Worm (Caenorhabditis elegans): ENCODE data around the gene F58B4.2.

F58B4.2 gene

DNA sequence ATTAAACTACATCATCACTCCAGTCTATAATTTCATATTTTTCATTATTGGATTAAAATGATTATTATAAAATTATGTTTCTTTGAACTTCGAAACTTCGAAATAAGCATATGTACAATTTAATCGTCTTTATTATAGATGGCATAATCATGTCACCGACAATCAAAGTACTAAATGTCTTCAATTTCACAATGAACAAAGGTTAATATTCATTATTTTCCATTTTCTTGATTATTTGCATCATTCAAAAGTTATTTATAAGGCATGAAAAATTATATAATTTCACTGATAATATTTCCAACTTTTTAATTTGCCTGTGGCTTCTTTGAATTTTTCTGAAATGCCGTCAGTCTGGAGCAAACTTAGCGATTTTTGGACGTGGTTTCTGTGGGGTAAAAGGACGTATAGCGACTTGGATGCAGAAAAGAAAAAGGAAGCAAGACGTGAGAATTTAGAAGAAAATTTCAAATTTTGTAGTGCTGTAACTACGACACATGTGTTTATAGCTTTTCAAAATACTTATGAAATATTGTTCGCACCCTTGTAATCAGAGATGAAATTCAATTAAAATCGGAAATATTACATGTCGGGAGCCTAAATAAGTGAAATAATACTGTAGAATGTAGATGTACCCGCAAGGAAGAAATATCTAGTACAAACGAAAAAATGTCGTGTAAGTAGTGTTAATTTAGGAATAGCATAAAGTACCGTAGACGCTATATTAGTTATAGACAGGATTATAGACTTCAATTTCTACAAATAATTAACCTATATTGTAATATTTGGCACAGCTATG lies 37.6 kb upstream of the F58B4.2 start, which contains the start of gene F17C11.13:
Gene F17C11.13 (plus strand): TSS at position 243 of the 796 bp plus-strand sequence.
- TF ChIP-seq lim-6 (tag; optimal IDR thresholded peaks at IDR 0.05) (no peak), gmeb-2 (tag; optimal IDR thresholded peaks at IDR 0.05) (no peak), fkh-10 (GFP tag; optimal IDR thresholded peaks at IDR 0.05) (no peak), ztf-16 (tag; optimal IDR thresholded peaks at IDR 0.05) (no peak), hlh-13 (GFP tag; optimal IDR thresholded peaks at IDR 0.05) (no peak), ceh-22 (tag; optimal IDR thresholded peaks at IDR 0.05) (no peak), ceh-19 (GFP tag; optimal IDR thresholded peaks at IDR 0.05) (no peak), lin-11 (tag; optimal IDR thresholded peaks at IDR 0.05) (no peak)

DNA sequence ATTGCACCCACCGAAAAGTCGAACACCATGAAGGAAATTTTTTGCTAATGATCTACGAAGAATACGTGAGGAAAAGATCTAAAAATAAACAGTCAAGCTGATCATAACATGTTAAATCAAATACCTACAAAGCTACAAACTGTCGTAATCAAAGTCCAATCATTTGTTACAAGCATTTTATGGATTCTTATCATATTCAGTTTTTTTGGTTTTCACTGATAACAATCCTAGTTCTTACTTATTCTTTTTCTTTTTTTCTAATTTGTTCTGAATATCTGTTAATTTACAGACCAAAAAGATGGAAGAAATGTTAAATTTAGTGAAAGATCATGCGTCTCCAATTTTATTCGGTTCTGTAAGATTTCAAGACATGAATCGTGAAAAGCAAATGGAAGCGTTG lies 36.6 kb upstream of the F58B4.2 start, which contains the start of gene F17C11.6:
Gene F17C11.6 (plus strand): TSS at position 290 of the 400 bp plus-strand sequence.
- TF ChIP-seq che-1 (tag; optimal IDR thresholded peaks at IDR 0.05) (no peak), sox-2 (GFP tag; IDR thresholded peaks at IDR 0.05) (no peak), syd-9 (tag; optimal IDR thresholded peaks at IDR 0.05) (no peak), F13H6.1 (tag; optimal IDR thresholded peaks at IDR 0.05) (no peak), nhr-232 (tag; optimal IDR thresholded peaks at IDR 0.05) (no peak), ceh-24 (tag; optimal IDR thresholded peaks at IDR 0.05) (no peak), tbx-7 (tag; optimal IDR thresholded peaks at IDR 0.05) (no peak), ceh-6 (GFP tag; optimal IDR thresholded peaks at IDR 0.05) (no peak)

DNA sequence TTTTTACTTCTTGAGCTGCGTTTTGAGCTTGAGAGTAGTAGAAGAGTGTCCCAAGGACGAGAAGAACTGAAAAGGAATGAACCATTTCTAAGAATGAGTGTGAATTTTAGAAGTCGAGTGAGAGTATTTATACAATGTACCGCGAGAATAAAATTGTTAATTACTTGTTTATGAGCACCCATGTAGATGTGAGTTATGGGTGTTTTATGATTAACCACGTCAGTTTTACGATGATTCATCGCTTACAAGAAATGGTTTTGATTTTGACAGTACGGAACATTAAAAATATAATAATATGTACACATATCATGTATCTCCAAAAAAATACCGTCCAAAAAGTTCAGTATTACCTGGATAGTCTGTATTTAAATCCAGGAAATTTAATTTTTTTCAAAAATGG lies 36.1 kb upstream of the F58B4.2 start, which contains the start of gene clec-221:
Gene clec-221 (minus strand): TSS at position 101 of the 400 bp plus-strand sequence.
- TF ChIP-seq syd-9 (tag; optimal IDR thresholded peaks at IDR 0.05) (no peak), pax-1 (tag; optimal IDR thresholded peaks at IDR 0.05) (no peak), dve-1 (tag; optimal IDR thresholded peaks at IDR 0.05) (no peak), che-1 (tag; optimal IDR thresholded peaks at IDR 0.05) (no peak), unc-42 (tag; optimal IDR thresholded peaks at IDR 0.05) (no peak)

DNA sequence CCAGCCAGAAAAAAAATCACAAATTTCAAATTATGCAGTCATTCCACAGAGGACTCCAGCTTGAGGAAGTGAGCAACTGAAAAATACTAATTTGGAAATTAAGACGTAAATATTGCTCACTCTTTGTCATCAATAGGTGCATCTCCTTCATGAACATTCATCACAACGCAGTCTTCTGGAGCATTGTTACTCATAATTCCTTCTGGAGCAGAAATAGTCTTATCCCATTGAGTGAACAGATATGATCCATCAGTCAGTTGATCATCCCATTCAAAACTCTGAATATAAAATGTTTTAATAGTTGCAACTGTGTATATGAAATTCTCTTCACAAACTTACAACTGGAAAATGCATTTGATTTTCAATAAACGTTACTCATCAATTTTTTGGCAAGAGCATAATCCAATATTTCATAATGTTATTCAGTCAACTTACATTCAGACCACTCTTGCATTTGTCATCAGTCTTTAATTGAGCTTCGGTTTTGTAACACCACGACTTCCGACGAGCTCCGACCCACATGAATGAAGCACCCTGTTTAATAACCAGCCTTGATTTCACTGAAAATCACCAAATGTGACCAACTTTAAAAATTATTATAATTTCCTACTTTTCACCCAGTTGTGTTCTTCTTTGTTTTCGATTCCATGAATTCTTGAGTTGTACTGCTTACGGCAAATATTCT lies 35.3 kb upstream of the F58B4.2 start:
- TF ChIP-seq syd-9 (tag; optimal IDR thresholded peaks at IDR 0.05) (no peak), gmeb-2 (tag; optimal IDR thresholded peaks at IDR 0.05) (no peak), ceh-2 (tag; optimal IDR thresholded peaks at IDR 0.05) (no peak), fkh-10 (GFP tag; optimal IDR thresholded peaks at IDR 0.05) (no peak), pros-1 (tag; optimal IDR thresholded peaks at IDR 0.05) (no peak), npax-4 (tag; optimal IDR thresholded peaks at IDR 0.05) (no peak), unc-3 (GFP tag; conservative IDR thresholded peaks at IDR 0.05) (no peak), unc-3 (tag; optimal IDR thresholded peaks at IDR 0.05) (no peak), ceh-6 (GFP tag; optimal IDR thresholded peaks at IDR 0.05) (no peak), nfya-1 (tag; optimal IDR thresholded peaks at IDR 0.05) (no peak), hlh-15 (tag; optimal IDR thresholded peaks at IDR 0.05) (no peak), unc-55 (GFP tag; optimal IDR thresholded peaks at IDR 0.05) (no peak), mec-3 (tag; optimal IDR thresholded peaks at IDR 0.05; ENCODE audit: borderline replicate concordance) (no peak), ceh-14 (tag; optimal IDR thresholded peaks at IDR 0.05) (no peak), ref-2 (tag; optimal IDR thresholded peaks at IDR 0.05) (no peak), ahr-1 (tag; optimal IDR thresholded peaks at IDR 0.05) (no peak), eyg-1 (tag; optimal IDR thresholded peaks at IDR 0.05) (no peak), pha-2 (tag; optimal IDR thresholded peaks at IDR 0.05) (no peak), elt-2 (tag; optimal IDR thresholded peaks at IDR 0.05) (no peak), K09A11.1 (tag; optimal IDR thresholded peaks at IDR 0.05; ENCODE audit: insufficient read depth) (no peak)
